Worm (Caenorhabditis elegans): Measurements from ENCODE around the gene F57H12.6.

Gene F57H12.6

DNA sequence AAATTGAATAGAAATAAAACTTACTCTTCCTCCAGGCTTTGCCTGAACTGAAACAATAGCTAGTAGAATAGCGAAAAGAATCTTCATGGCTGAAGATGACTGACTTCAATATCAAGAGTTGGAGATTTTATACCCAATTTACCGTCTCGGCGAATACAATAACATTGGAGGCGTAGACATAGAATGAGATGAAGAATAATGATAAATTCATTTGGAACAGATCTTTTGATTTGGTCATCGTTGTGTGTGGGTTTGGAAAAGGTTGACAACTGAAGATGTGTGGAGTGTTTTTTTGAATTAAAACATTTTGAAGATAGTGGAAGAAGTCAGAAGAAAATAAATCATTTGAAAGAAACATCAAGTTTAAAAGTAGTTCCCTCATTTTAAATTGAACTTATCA is at the start of gene F57H12.6:
Gene F57H12.6 (minus strand): TSS at position 101 of the 400 bp plus-strand sequence.
- no peak for TF ChIP-seq dao-5 (tag; optimal IDR thresholded peaks at IDR 0.05)
- TF ChIP-seq W03F9.2 (tag; optimal IDR thresholded peaks at IDR 0.05) = no peak
- TF ChIP-seq him-1 (tag; optimal IDR thresholded peaks at IDR 0.05) = no peak

DNA sequence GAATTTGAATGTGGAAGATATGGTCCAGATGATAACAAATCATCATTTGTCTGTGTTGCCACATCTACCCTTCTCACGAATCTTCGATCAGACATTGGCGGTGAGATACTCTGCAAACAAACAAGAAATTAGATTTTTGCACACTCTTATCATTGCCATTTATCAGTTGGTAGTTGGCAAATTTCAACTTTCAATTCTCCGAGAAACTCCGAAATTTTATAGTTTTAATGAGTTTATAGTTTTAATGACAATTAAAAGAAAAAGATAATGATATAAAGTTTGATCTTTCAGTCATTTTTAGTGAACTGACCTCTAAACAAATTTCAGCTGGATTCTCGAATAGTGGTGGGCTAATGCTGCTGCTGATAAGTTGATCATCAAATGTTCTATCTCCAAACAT is 47.8 kb upstream of the F57H12.6 start:
- TF ChIP-seq W03F9.2 (tag; optimal IDR thresholded peaks at IDR 0.05) (no peak), him-1 (tag; optimal IDR thresholded peaks at IDR 0.05) (no peak), dao-5 (tag; optimal IDR thresholded peaks at IDR 0.05) (no peak)

- no peak for TF ChIP-seq dao-5 (tag; optimal IDR thresholded peaks at IDR 0.05)
- no peak for TF ChIP-seq him-1 (tag; optimal IDR thresholded peaks at IDR 0.05)
- no peak for TF ChIP-seq W03F9.2 (tag; optimal IDR thresholded peaks at IDR 0.05)
Observed at ce11 chrIV:8022035-8022673, 46.0 kb upstream of the F57H12.6 start, which contains the start of gene C26B2.2. Gene C26B2.2, minus strand, starts transcription at chrIV:8022122.

DNA sequence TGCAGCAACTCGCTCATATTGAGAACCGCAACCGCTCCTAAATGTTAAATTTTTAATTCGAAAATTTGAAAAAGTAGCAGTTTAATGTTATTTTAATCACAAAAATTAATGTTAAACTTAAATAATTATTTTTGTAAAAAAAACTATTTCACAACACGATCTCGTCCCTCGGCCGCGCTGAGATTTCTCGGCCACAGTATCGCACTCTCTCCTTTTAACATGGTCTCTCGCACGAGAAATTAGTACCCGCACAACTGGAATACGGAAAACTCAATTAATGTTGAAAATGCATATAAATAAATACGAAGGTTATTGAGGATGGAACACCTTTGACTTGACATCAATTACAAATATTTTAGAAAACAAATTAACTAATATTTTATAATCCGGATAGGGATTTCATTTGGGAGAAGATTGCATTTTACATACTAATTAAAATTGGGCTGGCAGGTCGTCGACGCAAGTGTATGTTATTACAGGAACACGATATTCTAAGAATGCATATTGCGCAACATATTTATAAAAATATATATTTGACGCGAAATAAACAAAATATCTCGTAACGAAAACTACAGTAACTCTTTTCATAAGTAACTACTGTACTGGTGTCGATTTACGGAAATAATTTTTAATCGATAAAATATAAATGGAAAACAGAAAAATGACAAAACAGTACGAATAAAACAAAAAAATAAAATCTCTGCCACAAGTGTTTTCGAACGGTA is 43.8 kb upstream of the F57H12.6 start, which contains the start of gene dnc-4:
Gene dnc-4 (minus strand): TSS at position 37 of the 725 bp plus-strand sequence.
- TF ChIP-seq dao-5 (tag; optimal IDR thresholded peaks at IDR 0.05) = no peak

DNA sequence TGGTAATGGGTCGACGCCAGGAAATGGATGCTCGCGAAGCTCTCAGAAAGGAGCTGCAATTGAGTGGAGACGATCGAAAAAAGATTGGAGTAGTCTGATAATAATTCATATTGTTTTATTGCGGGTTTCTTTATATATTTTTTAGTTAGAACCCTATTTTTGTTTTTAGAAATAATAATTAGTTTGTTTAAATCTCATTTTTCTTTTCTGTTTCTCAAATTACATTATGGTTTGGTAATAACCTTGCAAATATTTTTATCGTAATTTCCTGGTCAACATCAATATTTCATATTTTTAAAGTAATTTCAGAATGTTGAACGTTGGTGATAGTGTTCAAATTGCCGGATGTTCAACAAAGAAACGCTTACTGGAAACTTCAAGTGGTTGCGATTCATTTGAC is 40.6 kb upstream of the F57H12.6 start, which contains the start of gene elpc-4:
Gene elpc-4 (plus strand): TSS at position 301 of the 400 bp plus-strand sequence.
- TF ChIP-seq dao-5 (tag; optimal IDR thresholded peaks at IDR 0.05) = no peak
- no peak for TF ChIP-seq him-1 (tag; optimal IDR thresholded peaks at IDR 0.05)
- no peak for TF ChIP-seq W03F9.2 (tag; optimal IDR thresholded peaks at IDR 0.05)

DNA sequence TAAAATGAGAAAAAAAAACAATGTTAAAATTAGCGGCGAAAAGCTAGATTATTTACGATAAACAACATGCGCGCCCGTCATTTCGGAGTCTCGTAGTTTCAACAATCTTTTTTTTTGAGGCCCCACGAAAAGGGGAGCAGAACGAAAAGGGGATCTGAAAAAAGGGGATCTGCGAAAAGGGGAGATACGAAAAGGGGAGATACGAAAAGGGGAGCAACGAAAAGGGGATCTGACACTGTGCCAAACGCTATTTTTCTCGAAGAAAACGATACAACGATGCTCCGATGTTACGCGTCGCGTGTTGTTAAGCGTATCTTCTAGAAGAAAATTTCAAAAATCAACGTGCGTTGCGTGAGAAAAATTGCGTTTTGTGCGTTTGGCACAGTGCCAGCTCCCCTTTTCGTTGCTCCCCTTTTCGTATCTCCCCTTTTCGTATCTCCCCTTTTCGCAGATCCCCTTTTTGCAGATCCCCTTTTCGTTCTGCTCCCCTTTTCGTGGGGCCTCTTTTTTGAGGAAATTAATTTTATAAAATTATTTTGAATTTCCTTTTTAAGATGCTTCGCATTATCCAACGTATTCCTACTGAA is 39.7 kb upstream of the F57H12.6 start, which contains the start of gene C26B2.7:
Gene C26B2.7 (plus strand): TSS at position 549 of the 587 bp plus-strand sequence.
- TF ChIP-seq W03F9.2 (tag; optimal IDR thresholded peaks at IDR 0.05) (peak; percentile 2), him-1 (tag; optimal IDR thresholded peaks at IDR 0.05) (peak; percentile 53)

DNA sequence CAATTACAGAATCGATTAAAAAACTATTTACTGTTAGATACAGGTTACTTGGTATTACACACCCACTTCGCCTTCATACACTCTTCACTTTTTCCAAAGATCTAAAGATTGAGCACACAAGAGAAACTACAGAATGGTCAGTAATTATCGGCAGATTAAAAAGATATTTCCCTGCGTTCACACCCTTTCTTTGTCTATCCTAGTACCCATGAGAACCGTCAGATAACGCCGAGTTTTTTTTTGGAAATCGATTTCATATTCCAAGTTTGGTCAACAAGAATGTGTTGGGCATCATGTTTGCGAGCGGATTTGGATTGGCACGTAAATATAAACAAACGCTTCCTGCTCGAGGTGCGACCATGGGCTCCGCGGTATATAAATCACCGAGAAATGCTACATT is 37.7 kb upstream of the F57H12.6 start, which contains the start of gene C26B2.8:
Gene C26B2.8 (plus strand): TSS at position 301 of the 400 bp plus-strand sequence.
- no peak for TF ChIP-seq W03F9.2 (tag; optimal IDR thresholded peaks at IDR 0.05)
- TF ChIP-seq him-1 (tag; optimal IDR thresholded peaks at IDR 0.05) = no peak
- TF ChIP-seq dao-5 (tag; optimal IDR thresholded peaks at IDR 0.05) = no peak

DNA sequence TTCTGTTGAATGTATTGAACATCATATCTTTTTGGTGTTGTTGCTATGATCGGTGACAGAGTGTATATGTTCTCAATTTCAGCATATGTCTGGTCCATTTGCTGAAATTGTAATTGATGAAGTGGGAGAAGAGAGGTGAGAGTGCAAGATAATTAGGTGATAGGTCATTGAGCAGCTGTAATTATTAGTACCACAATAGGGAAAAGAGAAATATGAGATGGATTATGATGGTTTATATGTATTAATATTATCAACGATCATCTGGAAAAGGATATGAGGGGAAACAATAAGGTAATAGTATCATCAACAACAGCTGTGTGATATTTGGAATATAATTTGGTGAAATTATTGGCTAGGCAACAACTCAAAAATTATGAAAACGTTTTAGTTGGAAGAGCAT is 36.2 kb upstream of the F57H12.6 start, which contains the start of gene Y42H9B.3:
Gene Y42H9B.3 (minus strand): TSS at position 101 of the 400 bp plus-strand sequence.
- TF ChIP-seq dao-5 (tag; optimal IDR thresholded peaks at IDR 0.05) (no peak), W03F9.2 (tag; optimal IDR thresholded peaks at IDR 0.05) (no peak), him-1 (tag; optimal IDR thresholded peaks at IDR 0.05) (no peak)

ce11 chrIV:8010521-8010920 is 34.4 kb upstream of the F57H12.6 start:
- TF ChIP-seq him-1 (tag; optimal IDR thresholded peaks at IDR 0.05) (no peak), W03F9.2 (tag; optimal IDR thresholded peaks at IDR 0.05) (peak; percentile 31)

DNA sequence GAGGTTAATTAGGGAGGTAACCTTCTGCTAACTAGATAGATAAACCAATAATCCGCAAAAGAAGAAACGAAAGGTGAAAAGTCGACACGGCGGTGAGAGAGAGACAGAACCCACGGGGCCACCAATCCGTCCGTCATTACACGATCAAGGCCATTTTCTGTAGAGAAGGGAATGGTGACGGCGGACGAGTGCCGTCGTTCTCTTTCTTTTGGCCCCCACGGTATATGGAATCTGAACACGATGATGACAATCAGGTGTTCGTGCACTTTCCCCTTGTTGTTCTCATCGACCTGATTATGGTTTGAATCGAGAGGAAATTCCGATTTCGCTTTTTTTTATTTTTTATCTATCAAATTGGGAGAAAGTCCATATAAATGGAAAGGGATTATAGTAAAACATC is 33.3 kb upstream of the F57H12.6 start:
- TF ChIP-seq W03F9.2 (tag; optimal IDR thresholded peaks at IDR 0.05) (no peak), him-1 (tag; optimal IDR thresholded peaks at IDR 0.05) (no peak)

DNA sequence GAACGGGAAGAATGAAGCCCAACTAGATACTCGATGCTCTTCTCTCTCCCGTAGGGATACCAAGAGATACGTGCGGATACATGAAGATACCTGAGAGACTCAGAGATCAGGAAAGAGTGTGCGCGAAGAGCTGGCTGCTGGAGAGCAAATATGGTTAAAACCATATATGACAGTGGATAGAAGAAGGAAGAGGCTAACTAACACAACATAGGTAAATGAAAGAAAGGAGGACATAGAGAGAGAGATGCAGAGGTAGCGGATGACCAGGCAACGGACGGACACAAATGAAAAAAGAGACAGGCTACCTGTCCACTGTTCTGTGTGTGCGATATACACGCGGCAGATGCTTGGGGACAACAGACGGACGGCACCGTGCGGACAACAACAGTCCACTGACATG is 32.0 kb upstream of the F57H12.6 start:
- no peak for TF ChIP-seq dao-5 (tag; optimal IDR thresholded peaks at IDR 0.05)
- TF ChIP-seq him-1 (tag; optimal IDR thresholded peaks at IDR 0.05) = no peak
- TF ChIP-seq W03F9.2 (tag; optimal IDR thresholded peaks at IDR 0.05) = no peak

DNA sequence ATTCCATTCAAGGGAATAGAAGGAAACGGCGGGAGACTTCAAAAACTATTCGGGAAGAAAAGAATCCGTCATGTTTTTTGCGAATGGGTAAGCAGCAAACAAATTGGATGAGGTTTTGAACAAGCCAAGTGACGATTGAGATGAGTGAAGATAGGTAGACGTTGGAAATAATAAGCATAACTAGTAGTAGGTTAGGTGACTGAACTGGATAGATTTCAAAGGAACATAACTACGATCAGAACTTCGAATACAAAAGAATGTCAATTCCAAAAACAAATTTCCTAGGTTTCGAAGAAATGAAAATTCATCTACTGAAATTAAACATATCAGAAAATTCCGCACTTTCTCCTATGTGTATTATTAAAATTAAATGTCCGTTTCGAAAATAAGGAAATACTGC is 31.4 kb upstream of the F57H12.6 start:
- no peak for TF ChIP-seq dao-5 (tag; optimal IDR thresholded peaks at IDR 0.05)
- TF ChIP-seq him-1 (tag; optimal IDR thresholded peaks at IDR 0.05) = no peak
- TF ChIP-seq W03F9.2 (tag; optimal IDR thresholded peaks at IDR 0.05) = no peak

- TF ChIP-seq W03F9.2 (tag; optimal IDR thresholded peaks at IDR 0.05) (no peak), dao-5 (tag; optimal IDR thresholded peaks at IDR 0.05) (no peak), him-1 (tag; optimal IDR thresholded peaks at IDR 0.05) (no peak)
Observed at ce11 chrIV:8006161-8006560, 30.1 kb upstream of the F57H12.6 start.

DNA sequence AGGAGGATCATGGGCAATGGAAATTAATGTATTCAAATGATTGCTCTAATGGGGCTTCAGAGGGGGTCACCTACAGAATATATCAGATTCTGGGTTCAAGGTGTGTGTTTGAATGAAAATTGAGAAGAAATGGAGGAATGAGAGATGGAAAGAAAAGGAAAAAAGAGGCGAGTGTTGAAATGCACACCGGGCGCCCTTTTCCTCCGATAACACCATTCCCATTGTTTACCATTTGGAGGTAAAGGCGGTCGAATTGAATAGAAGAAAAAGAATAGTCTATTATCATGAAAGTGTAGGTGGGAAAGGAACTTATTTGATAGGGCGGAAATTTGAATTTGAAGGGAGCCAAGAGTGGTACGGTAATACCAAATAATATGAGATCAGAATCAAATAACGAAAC is 29.3 kb upstream of the F57H12.6 start:
- no peak for TF ChIP-seq dao-5 (tag; optimal IDR thresholded peaks at IDR 0.05)
- TF ChIP-seq W03F9.2 (tag; optimal IDR thresholded peaks at IDR 0.05) = no peak
- TF ChIP-seq him-1 (tag; optimal IDR thresholded peaks at IDR 0.05) = no peak
